Fruit fly (Drosophila melanogaster) whole organism, wandering third instar larva: ENCODE measurements around the gene CG14810.

Source experiments
- Rel ChIP-seq, 2 experiments: fragments of 200-800 bp; sonication (Bioruptor generic) in 1 of 2; optimal IDR thresholded peaks; 2 replicates in 1 of 2; 3 replicates in 1 of 2; lab custom pipeline; 2016 to 2019; ENCODE audit warnings: mild to moderate bottlenecking in 2 of 2, missing biosample characterization in 2 of 2, missing genetic modification characterization in 2 of 2, moderate library complexity in 1 of 2
- fru ChIP-seq: fragments of 200-800 bp; sonication (Bioruptor generic); optimal IDR thresholded peaks from 3 replicates; lab custom pipeline; 2016; ENCODE audit warnings: missing biosample characterization, mild to moderate bottlenecking, missing genetic modification characterization

- TF ChIP-seq fru (GFP tag; lab: Kevin White, UChicago) (no peak), Rel (GFP tag; optimal IDR thresholded peaks at IDR 0.05; lab: Kevin White, UChicago) (no peak), Rel (tag; optimal IDR thresholded peaks at IDR 0.05; lab: Kevin White, UChicago) (no peak)
Measured at dm6 chrX:1811173-1811572, 9.0 kb downstream of the CG14810 start.
